Worm (Caenorhabditis elegans) whole organism, young adult: ENCODE measurements around the gene R07B7.8.
A peak's percentile ranks its signal among the peaks of the same experiment; 100 is the strongest.

ENCODE experiments used
- B0336.3 ChIP-seq: fragments of 200-800 bp; sonication (Bioruptor generic); IDR thresholded peaks from 2 replicates; pipeline ENCODE4 v1.3.6; 2022; ENCODE audit warnings: missing genetic modification characterization, missing compliant biosample characterization
- C06A6.2 ChIP-seq: fragments of 200-800 bp; sonication (Bioruptor generic); conservative IDR thresholded peaks from 2 replicates; pipeline ENCODE4 v1.3.6; 2022; ENCODE audit warnings: missing genetic modification characterization, missing compliant biosample characterization
- F10E7.11 ChIP-seq: sonication (generic microtip); optimal IDR thresholded peaks from 2 replicates; lab custom pipeline; 2017; ENCODE audit warnings: mild to moderate bottlenecking, missing genetic modification characterization, moderate library complexity, missing compliant biosample characterization
- F57A8.1 ChIP-seq: fragments of 200-800 bp; sonication (Bioruptor generic); optimal IDR thresholded peaks from 2 replicates; lab custom pipeline; 2018; ENCODE audit warnings: mild to moderate bottlenecking, missing genetic modification characterization, moderate library complexity, missing compliant biosample characterization
- K12H6.12 ChIP-seq: fragments of 200-800 bp; sonication (Bioruptor generic); optimal IDR thresholded peaks from 2 replicates; lab custom pipeline; 2018; ENCODE audit warnings: mild to moderate bottlenecking, missing genetic modification characterization, missing compliant biosample characterization
- T07F8.4 ChIP-seq: sonication (generic microtip); optimal IDR thresholded peaks from 2 replicates; lab custom pipeline; 2016; ENCODE audit warnings: mild to moderate bottlenecking, missing genetic modification characterization, moderate library complexity, missing compliant biosample characterization
- Y56A3A.18 ChIP-seq: fragments of 200-800 bp; sonication (Bioruptor generic); IDR thresholded peaks from 2 replicates; pipeline ENCODE4 v1.3.6; 2022; ENCODE audit warnings: missing genetic modification reagents, missing genetic modification characterization, missing compliant biosample characterization
- Y79H2A.3 ChIP-seq: fragments of 200-800 bp; sonication (Bioruptor generic); conservative IDR thresholded peaks from 2 replicates; pipeline ENCODE4 v1.3.6; 2022; ENCODE audit warnings: missing genetic modification reagents, missing genetic modification characterization, missing compliant biosample characterization
- athp-1 ChIP-seq: sonication (generic microtip); optimal IDR thresholded peaks from 2 replicates; lab custom pipeline; 2017; ENCODE audit warnings: mild to moderate bottlenecking, missing genetic modification characterization, missing compliant biosample characterization
- attf-3 ChIP-seq: fragments of 200-800 bp; sonication (Bioruptor generic); conservative IDR thresholded peaks from 2 replicates; pipeline ENCODE4 v1.3.6; 2022; ENCODE audit warnings: missing genetic modification reagents, missing genetic modification characterization, missing compliant biosample characterization
- ccch-3 ChIP-seq: fragments of 200-800 bp; sonication (Bioruptor generic); optimal IDR thresholded peaks from 2 replicates; lab custom pipeline; 2018; ENCODE audit warnings: mild to moderate bottlenecking, missing genetic modification characterization, missing compliant biosample characterization
- ceh-79 ChIP-seq: sonication (generic microtip); optimal IDR thresholded peaks from 2 replicates; lab custom pipeline; 2017; ENCODE audit warnings: mild to moderate bottlenecking, missing genetic modification characterization, missing compliant biosample characterization
- ceh-91 ChIP-seq: fragments of 200-800 bp; sonication (Bioruptor generic); IDR thresholded peaks from 2 replicates; pipeline ENCODE4 v1.3.6; 2022; ENCODE audit warnings: missing genetic modification reagents, missing genetic modification characterization, missing compliant biosample characterization
- chd-7 ChIP-seq: sonication (generic microtip); optimal IDR thresholded peaks from 2 replicates; lab custom pipeline; 2016; ENCODE audit warnings: mild to moderate bottlenecking, missing genetic modification characterization, moderate library complexity, missing compliant biosample characterization
- die-1 ChIP-seq: sonication (generic microtip); optimal IDR thresholded peaks from 2 replicates; lab custom pipeline; 2016; ENCODE audit warnings: missing genotype, mild to moderate bottlenecking, missing genetic modification characterization, missing compliant biosample characterization
- dpl-1 ChIP-seq: fragments of 150-350 bp; optimal IDR thresholded peaks from 2 replicates; lab custom pipeline; 2014; ENCODE audit warnings: missing biosample characterization, missing genetic modification reagents, missing genetic modification characterization
- him-1 ChIP-seq: sonication (generic microtip); optimal IDR thresholded peaks from 2 replicates; lab custom pipeline; 2016; ENCODE audit warnings: missing genotype, missing genetic modification reagents, missing genetic modification characterization, missing compliant biosample characterization
- hlh-12 ChIP-seq: sonication (generic microtip); optimal IDR thresholded peaks from 2 replicates; lab custom pipeline; 2016; ENCODE audit warnings: missing genetic modification characterization, missing compliant biosample characterization
- hlh-26 ChIP-seq: fragments of 200-800 bp; sonication (Bioruptor generic); conservative IDR thresholded peaks from 2 replicates; pipeline ENCODE4 v1.3.6; 2022; ENCODE audit warnings: missing genetic modification reagents, missing genetic modification characterization, missing compliant biosample characterization
- hrde-1 ChIP-seq: sonication (generic microtip); optimal IDR thresholded peaks from 2 replicates; lab custom pipeline; 2016; ENCODE audit warnings: missing genetic modification characterization, mild to moderate bottlenecking, missing compliant biosample characterization, moderate library complexity, missing genotype, missing genetic modification reagents, borderline replicate concordance
- hsf-1 ChIP-seq: fragments of 200-800 bp; sonication (Bioruptor generic); IDR thresholded peaks from 2 replicates; pipeline ENCODE4 v1.3.6; 2022; ENCODE audit warnings: missing genetic modification reagents, missing genetic modification characterization, missing compliant biosample characterization
- let-526 ChIP-seq: fragments of 200-800 bp; sonication (Bioruptor generic); IDR thresholded peaks from 2 replicates; pipeline ENCODE4 v1.3.6; 2022; ENCODE audit warnings: missing genetic modification reagents, missing genetic modification characterization, missing compliant biosample characterization
- lin-35 ChIP-seq, 3 experiments: fragments of 150-350 bp in 2 of 3; sonication (generic microtip) in 1 of 3; optimal IDR thresholded peaks; 2 replicates each; lab custom pipeline; 2014 to 2018; ENCODE audit warnings: missing biosample characterization in 3 of 3, missing genetic modification characterization in 3 of 3, missing genetic modification reagents in 3 of 3
- lir-1 ChIP-seq: fragments of 200-800 bp; sonication (Bioruptor generic); conservative IDR thresholded peaks from 2 replicates; pipeline ENCODE4 v1.3.6; 2022; ENCODE audit warnings: missing genetic modification reagents, missing genetic modification characterization, missing compliant biosample characterization
- lsl-1 ChIP-seq: fragments of 200-800 bp; sonication (Bioruptor generic); optimal IDR thresholded peaks from 2 replicates; lab custom pipeline; 2018; ENCODE audit warnings: mild to moderate bottlenecking, missing genetic modification characterization, moderate library complexity, missing compliant biosample characterization
- lsy-27 ChIP-seq: sonication (generic microtip); optimal IDR thresholded peaks from 2 replicates; lab custom pipeline; 2017; ENCODE audit warnings: missing genetic modification characterization, mild to moderate bottlenecking, missing compliant biosample characterization, antibody characterized with exemption, missing genotype, borderline replicate concordance; ENCODE audit not compliant: insufficient read depth
- madf-3 ChIP-seq: fragments of 200-800 bp; sonication (Bioruptor generic); IDR thresholded peaks from 2 replicates; pipeline ENCODE4 v1.3.6; 2022; ENCODE audit warnings: missing genetic modification reagents, missing genetic modification characterization, missing compliant biosample characterization
- mes-4 ChIP-seq: sonication (generic microtip); optimal IDR thresholded peaks from 2 replicates; lab custom pipeline; 2016; ENCODE audit warnings: missing genotype, missing genetic modification characterization, missing compliant biosample characterization
- nhr-179 ChIP-seq: sonication (generic microtip); optimal IDR thresholded peaks from 2 replicates; lab custom pipeline; 2016; ENCODE audit warnings: mild to moderate bottlenecking, missing genetic modification characterization, missing compliant biosample characterization
- pha-4 ChIP-seq: fragments of 150-350 bp; sonication (generic microtip); optimal IDR thresholded peaks from 2 replicates; lab custom pipeline; 2014; ENCODE audit warnings: missing biosample characterization, missing genetic modification reagents, missing genetic modification characterization
- repo-1 ChIP-seq: sonication (generic microtip); optimal IDR thresholded peaks from 2 replicates; lab custom pipeline; 2017; ENCODE audit warnings: mild to moderate bottlenecking, missing genetic modification characterization, missing compliant biosample characterization
- snpc-1.1 ChIP-seq: sonication (generic microtip); optimal IDR thresholded peaks from 2 replicates; lab custom pipeline; 2017; ENCODE audit warnings: missing genetic modification characterization, mild to moderate bottlenecking, missing compliant biosample characterization, antibody characterized with exemption, moderate library complexity, missing genotype, missing genetic modification reagents; ENCODE audit not compliant: insufficient read depth
- tbx-9 ChIP-seq: sonication (generic microtip); optimal IDR thresholded peaks from 2 replicates; lab custom pipeline; 2016; ENCODE audit warnings: borderline replicate concordance, missing genetic modification characterization, inconsistent platforms, missing compliant biosample characterization
- zfh-2 ChIP-seq: fragments of 200-800 bp; sonication (Bioruptor generic); conservative IDR thresholded peaks from 2 replicates; pipeline ENCODE4 v1.3.6; 2022; ENCODE audit warnings: missing genetic modification reagents, missing genetic modification characterization, missing compliant biosample characterization

Gene R07B7.8

ce11 chrV:12063036-12063435, 21.1 kb downstream of the R07B7.8 start, which contains the start of gene clh-6 (continued):
- TF ChIP-seq repo-1 (peak; percentile 69), nhr-179 (tag; lab: Kevin White, UChicago) (no peak), athp-1 (no peak), lin-35 (GFP tag; optimal IDR thresholded peaks at IDR 0.05; lab: Kevin White, UChicago) (peak in 1 of 3 experiments; percentile 49)

ce11 chrV:12059719-12060118, 24.4 kb downstream of the R07B7.8 start, which contains the start of gene R07B7.2:
TSS of gene R07B7.2 (minus strand) at chrV:12059753.
- TF ChIP-seq dpl-1 (GFP tag; lab: Kevin White, UChicago) (no peak), hlh-26 (GFP tag; lab: Robert Waterston, UW) (no peak), lsl-1 (peak; percentile 66), hrde-1 (peak; percentile 4)

- TF ChIP-seq lsy-27 (tag; lab: Kevin White, UChicago) (no peak), hlh-12 (no peak), snpc-1.1 (tag; lab: Kevin White, UChicago) (no peak), ceh-91 (GFP tag; lab: Robert Waterston, UW) (no peak), mes-4 (tag; lab: Kevin White, UChicago) (no peak), C06A6.2 (GFP tag; lab: Robert Waterston, UW) (no peak), hlh-26 (GFP tag; lab: Robert Waterston, UW) (no peak), ceh-79 (tag; lab: Kevin White, UChicago) (no peak), Y79H2A.3 (GFP tag; lab: Robert Waterston, UW) (no peak), die-1 (no peak), attf-3 (GFP tag; lab: Robert Waterston, UW) (no peak), chd-7 (tag; lab: Kevin White, UChicago) (no peak), lsl-1 (no peak), zfh-2 (GFP tag; lab: Robert Waterston, UW) (no peak)
Measured at ce11 chrV:12053598-12053997, 30.5 kb downstream of the R07B7.8 start, which contains the start of gene F10C2.7. TSS of gene F10C2.7 (plus strand) at chrV:12053898.

ce11 chrV:12048445-12048844, 35.7 kb downstream of the R07B7.8 start, which contains the start of gene dars-2:
TSS of gene dars-2 (plus strand) at chrV:12048745.
- TF ChIP-seq F57A8.1 (GFP tag; lab: Kevin White, UChicago) (no peak), him-1 (no peak), dpl-1 (GFP tag; lab: Kevin White, UChicago) (no peak), hsf-1 (GFP tag; lab: Robert Waterston, UW) (no peak), K12H6.12 (no peak), T07F8.4 (tag; lab: Kevin White, UChicago) (no peak), pha-4 (tag; lab: Kevin White, UChicago) (no peak), Y56A3A.18 (GFP tag; lab: Robert Waterston, UW) (no peak), tbx-9 (no peak), F10E7.11 (no peak), lir-1 (no peak), let-526 (GFP tag; lab: Robert Waterston, UW) (no peak), snpc-1.1 (tag; lab: Kevin White, UChicago) (no peak), ceh-79 (tag; lab: Kevin White, UChicago) (no peak), madf-3 (GFP tag; lab: Robert Waterston, UW) (no peak), ccch-3 (GFP tag; lab: Kevin White, UChicago) (no peak), B0336.3 (no peak)
